Fruit fly (Drosophila melanogaster) whole organism, embryonic: ENCODE measurements around the gene Lztr1.

ENCODE experiments used
- fu2 ChIP-seq: fragments of 200-800 bp; sonication (Bioruptor generic); optimal IDR thresholded peaks from 2 replicates; lab custom pipeline; 2016; ENCODE audit warnings: missing biosample characterization, missing genetic modification characterization
- lmd ChIP-seq: fragments of 200-800 bp; sonication (Bioruptor generic); IDR thresholded peaks from 2 replicates; pipeline ENCODE4 v1.3.6; 2022; ENCODE audit warnings: missing biosample characterization, missing genetic modification characterization
- scrt ChIP-seq: fragments of 200-800 bp; sonication (Bioruptor generic); optimal IDR thresholded peaks from 2 replicates; lab custom pipeline; 2018; ENCODE audit warnings: missing biosample characterization, mild to moderate bottlenecking, missing genetic modification characterization, moderate library complexity

DNA sequence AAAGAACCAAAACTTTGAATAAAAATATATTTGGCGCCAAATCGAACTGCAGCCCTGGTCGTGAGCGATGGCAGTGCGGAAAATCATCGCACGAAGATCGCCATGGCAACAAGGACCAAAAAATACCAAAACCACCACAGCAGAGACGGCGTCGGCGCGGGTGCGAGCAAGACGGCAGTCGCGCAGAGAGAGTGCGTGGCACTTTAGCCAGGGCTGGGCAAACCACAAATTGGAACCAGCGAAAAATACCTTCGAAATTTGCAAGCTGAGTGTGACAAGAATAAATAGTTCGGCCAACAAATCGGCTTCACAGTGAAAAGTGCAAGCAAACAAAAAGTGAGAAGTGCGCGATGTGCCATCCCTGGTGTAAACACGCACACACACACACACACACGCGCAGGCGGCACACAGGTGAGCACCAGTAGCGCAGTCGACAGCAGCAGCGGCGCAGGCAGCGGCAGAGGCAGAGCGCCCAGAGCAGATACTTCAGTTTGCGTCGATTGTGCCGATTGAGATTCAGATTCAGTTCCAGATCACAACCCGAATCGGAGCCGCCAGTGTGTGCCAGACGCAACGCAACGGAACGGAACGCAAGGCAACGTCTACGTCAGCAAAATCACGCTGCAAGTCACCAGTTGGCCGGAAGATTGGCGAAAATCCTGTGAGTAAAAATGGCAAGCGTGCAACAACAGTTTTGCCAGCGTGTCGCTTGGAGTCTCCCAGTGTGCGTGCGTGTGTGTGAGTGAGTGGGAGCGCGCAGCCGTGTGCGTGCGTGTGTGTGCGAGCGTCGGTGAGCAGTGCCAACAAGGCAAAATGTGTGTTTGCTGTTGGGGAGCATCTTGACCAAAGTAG is 7.9 kb upstream of the Lztr1 start, which contains the start of gene TRAM:
- peak; percentile 94 for TF ChIP-seq scrt
- TF ChIP-seq lmd (GFP tag; lab: Robert Waterston, UW): peak; percentile 99
- peak; percentile 98 for TF ChIP-seq fu2
